Fruit fly (Drosophila melanogaster) whole organism, prepupa: ENCODE measurements around the gene Sec71.

Experiments used
- CG6163 ChIP-seq: fragments of 200-800 bp; sonication (Bioruptor generic); IDR thresholded peaks from 3 replicates; pipeline ENCODE4 v1.3.6; 2022; ENCODE audit warnings: missing biosample characterization, missing genetic modification characterization
- CG6792 ChIP-seq: fragments of 200-800 bp; sonication (Bioruptor generic); optimal IDR thresholded peaks from 3 replicates; lab custom pipeline; 2016; ENCODE audit warnings: missing biosample characterization, missing genetic modification characterization
- Ets96B ChIP-seq: fragments of 200-800 bp; optimal IDR thresholded peaks from 2 replicates; lab custom pipeline; 2019; ENCODE audit warnings: missing biosample characterization, mild to moderate bottlenecking, missing genetic modification characterization, moderate library complexity
- Hr38 ChIP-seq: sonication (Bioruptor generic); optimal IDR thresholded peaks from 2 replicates; lab custom pipeline; 2016; ENCODE audit warnings: missing biosample characterization, missing genetic modification characterization
- Sox102F ChIP-seq: fragments of 200-800 bp; sonication (Bioruptor generic); optimal IDR thresholded peaks from 2 replicates; lab custom pipeline; 2016; ENCODE audit warnings: missing biosample characterization, mild to moderate bottlenecking, missing genetic modification characterization
- Sox14 ChIP-seq: fragments of 200-800 bp; sonication (Bioruptor generic); optimal IDR thresholded peaks from 3 replicates; lab custom pipeline; 2016; ENCODE audit warnings: missing biosample characterization, missing genetic modification characterization
- Sox15 ChIP-seq: fragments of 200-800 bp; sonication (Bioruptor generic); optimal IDR thresholded peaks from 3 replicates; lab custom pipeline; 2016; ENCODE audit warnings: missing biosample characterization, missing genetic modification characterization

DNA sequence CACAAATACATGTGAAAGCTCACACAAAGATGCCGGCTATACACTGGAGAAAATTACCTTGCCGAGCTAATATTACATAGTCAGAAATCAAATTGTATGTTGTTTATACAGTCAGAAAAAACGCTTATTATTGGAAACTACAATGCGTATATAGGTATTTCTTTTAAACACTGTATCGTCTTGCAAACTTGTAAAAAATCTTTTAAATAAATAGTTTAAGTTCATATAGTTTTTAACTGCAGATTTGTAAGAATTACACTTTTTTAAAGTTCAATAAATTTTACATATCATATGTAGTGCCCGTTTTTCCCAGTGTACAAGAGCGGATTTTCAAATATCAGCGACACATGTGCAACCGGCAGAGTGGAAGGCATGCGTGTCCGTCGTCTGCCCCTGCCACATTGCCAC lies 46.4 kb downstream of the Sec71 start:
- TF ChIP-seq Sox15 (GFP tag; lab: Kevin White, UChicago) (peak; percentile 82), Sox14 (GFP tag; lab: Kevin White, UChicago) (peak; percentile 93), Ets96B (tag; lab: Kevin White, UChicago) (peak; percentile 82), Hr38 (GFP tag; lab: Kevin White, UChicago) (no peak), CG6792 (GFP tag; lab: Kevin White, UChicago) (peak; percentile 89), Sox102F (GFP tag; lab: Kevin White, UChicago) (peak; percentile 91), CG6163 (peak; percentile 86; the same call in 2 of the 3 replicates)
